Worm (Caenorhabditis elegans): ENCODE data around the gene eel-1.

The eel-1 gene

ce11 chrIV:3038740-3039139, 11.2 kb downstream of the eel-1 start:
- TF ChIP-seq klf-2 (GFP tag; conservative IDR thresholded peaks at IDR 0.05) (no peak), med-1 (GFP tag; optimal IDR thresholded peaks at IDR 0.05; ENCODE audit: insufficient read depth) (no peak), tab-1 (GFP tag; IDR thresholded peaks at IDR 0.05) (no peak), T22C8.4 (GFP tag; IDR thresholded peaks at IDR 0.05) (no peak), ztf-23 (GFP tag; IDR thresholded peaks at IDR 0.05) (no peak), ztf-29 (GFP tag; IDR thresholded peaks at IDR 0.05) (no peak), flt-1 (GFP tag; IDR thresholded peaks at IDR 0.05) (no peak), ref-1 (GFP tag; conservative IDR thresholded peaks at IDR 0.05) (no peak), cog-1 (tag; optimal IDR thresholded peaks at IDR 0.05) (no peak)

- no peak for TF ChIP-seq ztf-29 (GFP tag; IDR thresholded peaks at IDR 0.05)
- TF ChIP-seq med-1 (GFP tag; optimal IDR thresholded peaks at IDR 0.05; ENCODE audit: insufficient read depth): no peak
- no peak for TF ChIP-seq T22C8.4 (GFP tag; IDR thresholded peaks at IDR 0.05)
- TF ChIP-seq klf-2 (GFP tag; conservative IDR thresholded peaks at IDR 0.05): no peak
- TF ChIP-seq ztf-23 (GFP tag; IDR thresholded peaks at IDR 0.05): no peak
- TF ChIP-seq cog-1 (tag; optimal IDR thresholded peaks at IDR 0.05): no peak
- no peak for TF ChIP-seq tab-1 (GFP tag; IDR thresholded peaks at IDR 0.05)
- TF ChIP-seq flt-1 (GFP tag; IDR thresholded peaks at IDR 0.05): no peak
- TF ChIP-seq ref-1 (GFP tag; conservative IDR thresholded peaks at IDR 0.05): no peak
Observed at ce11 chrIV:3037932-3038331, 12.0 kb downstream of the eel-1 start.

ce11 chrIV:3035375-3035774, 14.5 kb downstream of the eel-1 start:
- no peak for TF ChIP-seq flt-1 (GFP tag; IDR thresholded peaks at IDR 0.05)
- no peak for TF ChIP-seq T22C8.4 (GFP tag; IDR thresholded peaks at IDR 0.05)
- no peak for TF ChIP-seq ztf-23 (GFP tag; IDR thresholded peaks at IDR 0.05)
- no peak for TF ChIP-seq cog-1 (tag; optimal IDR thresholded peaks at IDR 0.05)
- no peak for TF ChIP-seq med-1 (GFP tag; optimal IDR thresholded peaks at IDR 0.05; ENCODE audit: insufficient read depth)
- no peak for TF ChIP-seq klf-2 (GFP tag; conservative IDR thresholded peaks at IDR 0.05)
- no peak for TF ChIP-seq ref-1 (GFP tag; conservative IDR thresholded peaks at IDR 0.05)
- TF ChIP-seq tab-1 (GFP tag; IDR thresholded peaks at IDR 0.05): no peak
- TF ChIP-seq ztf-29 (GFP tag; IDR thresholded peaks at IDR 0.05): no peak

ce11 chrIV:3032020-3032419, 17.9 kb downstream of the eel-1 start:
- TF ChIP-seq T22C8.4 (GFP tag; IDR thresholded peaks at IDR 0.05) (no peak), cog-1 (tag; optimal IDR thresholded peaks at IDR 0.05) (no peak), ref-1 (GFP tag; conservative IDR thresholded peaks at IDR 0.05) (no peak), ztf-29 (GFP tag; IDR thresholded peaks at IDR 0.05) (no peak), flt-1 (GFP tag; IDR thresholded peaks at IDR 0.05) (no peak), tab-1 (GFP tag; IDR thresholded peaks at IDR 0.05) (no peak), ztf-23 (GFP tag; IDR thresholded peaks at IDR 0.05) (no peak), med-1 (GFP tag; optimal IDR thresholded peaks at IDR 0.05; ENCODE audit: insufficient read depth) (no peak), klf-2 (GFP tag; conservative IDR thresholded peaks at IDR 0.05) (no peak)

ce11 chrIV:3029882-3030281, 20.0 kb downstream of the eel-1 start:
- TF ChIP-seq T22C8.4 (GFP tag; IDR thresholded peaks at IDR 0.05) (no peak), ztf-23 (GFP tag; IDR thresholded peaks at IDR 0.05) (no peak), klf-2 (GFP tag; conservative IDR thresholded peaks at IDR 0.05) (no peak), cog-1 (tag; optimal IDR thresholded peaks at IDR 0.05) (no peak), ref-1 (GFP tag; conservative IDR thresholded peaks at IDR 0.05) (no peak), ztf-29 (GFP tag; IDR thresholded peaks at IDR 0.05) (no peak), tab-1 (GFP tag; IDR thresholded peaks at IDR 0.05) (no peak), flt-1 (GFP tag; IDR thresholded peaks at IDR 0.05) (no peak), med-1 (GFP tag; optimal IDR thresholded peaks at IDR 0.05; ENCODE audit: insufficient read depth) (no peak)

ce11 chrIV:3028842-3029241, 21.1 kb downstream of the eel-1 start, which contains the start of gene ndnf-1:
Gene ndnf-1 (minus strand): TSS chrIV:3028942.
- TF ChIP-seq med-1 (GFP tag; optimal IDR thresholded peaks at IDR 0.05; ENCODE audit: insufficient read depth): no peak
- TF ChIP-seq ztf-29 (GFP tag; IDR thresholded peaks at IDR 0.05): no peak
- TF ChIP-seq ref-1 (GFP tag; conservative IDR thresholded peaks at IDR 0.05): no peak
- no peak for TF ChIP-seq tab-1 (GFP tag; IDR thresholded peaks at IDR 0.05)
- no peak for TF ChIP-seq klf-2 (GFP tag; conservative IDR thresholded peaks at IDR 0.05)
- no peak for TF ChIP-seq ztf-23 (GFP tag; IDR thresholded peaks at IDR 0.05)
- TF ChIP-seq flt-1 (GFP tag; IDR thresholded peaks at IDR 0.05): no peak
- no peak for TF ChIP-seq T22C8.4 (GFP tag; IDR thresholded peaks at IDR 0.05)
- TF ChIP-seq cog-1 (tag; optimal IDR thresholded peaks at IDR 0.05): no peak

ce11 chrIV:3025874-3026609, 23.9 kb downstream of the eel-1 start:
- TF ChIP-seq tab-1 (GFP tag; IDR thresholded peaks at IDR 0.05) (no peak), flt-1 (GFP tag; IDR thresholded peaks at IDR 0.05) (no peak), ref-1 (GFP tag; conservative IDR thresholded peaks at IDR 0.05) (no peak), cog-1 (tag; optimal IDR thresholded peaks at IDR 0.05) (no peak), T22C8.4 (GFP tag; IDR thresholded peaks at IDR 0.05) (peak; percentile 67), med-1 (GFP tag; optimal IDR thresholded peaks at IDR 0.05; ENCODE audit: insufficient read depth) (no peak), ztf-23 (GFP tag; IDR thresholded peaks at IDR 0.05) (no peak), ztf-29 (GFP tag; IDR thresholded peaks at IDR 0.05) (no peak)

- TF ChIP-seq ztf-23 (GFP tag; IDR thresholded peaks at IDR 0.05): no peak
- no peak for TF ChIP-seq tab-1 (GFP tag; IDR thresholded peaks at IDR 0.05)
- no peak for TF ChIP-seq klf-2 (GFP tag; conservative IDR thresholded peaks at IDR 0.05)
- no peak for TF ChIP-seq ztf-29 (GFP tag; IDR thresholded peaks at IDR 0.05)
Observed at ce11 chrIV:3019438-3019837, 30.5 kb downstream of the eel-1 start, which contains the start of gene lin-22. Gene lin-22 (plus strand): TSS chrIV:3019738.

ce11 chrIV:3018588-3018987, 31.3 kb downstream of the eel-1 start:
- TF ChIP-seq med-1 (GFP tag; optimal IDR thresholded peaks at IDR 0.05; ENCODE audit: insufficient read depth) (no peak), ref-1 (GFP tag; conservative IDR thresholded peaks at IDR 0.05) (no peak), tab-1 (GFP tag; IDR thresholded peaks at IDR 0.05) (no peak), cog-1 (tag; optimal IDR thresholded peaks at IDR 0.05) (no peak), ztf-23 (GFP tag; IDR thresholded peaks at IDR 0.05) (no peak), ztf-29 (GFP tag; IDR thresholded peaks at IDR 0.05) (no peak), flt-1 (GFP tag; IDR thresholded peaks at IDR 0.05) (no peak), klf-2 (GFP tag; conservative IDR thresholded peaks at IDR 0.05) (no peak), T22C8.4 (GFP tag; IDR thresholded peaks at IDR 0.05) (no peak)

Measured in whole organism, midembryonic.